Worm (Caenorhabditis elegans): ENCODE data around the gene str-260.

- TF ChIP-seq ces-1 (GFP tag; optimal IDR thresholded peaks at IDR 0.05) (no peak), ham-2 (GFP tag; optimal IDR thresholded peaks at IDR 0.05) (no peak), nhr-76 (tag; optimal IDR thresholded peaks at IDR 0.05) (no peak), nhr-12 (tag; optimal IDR thresholded peaks at IDR 0.05) (no peak), elt-1 (tag; optimal IDR thresholded peaks at IDR 0.05; ENCODE audit: borderline replicate concordance, insufficient read depth) (no peak), mls-2 (tag; optimal IDR thresholded peaks at IDR 0.05) (no peak), nhr-28 (tag; optimal IDR thresholded peaks at IDR 0.05) (no peak)
Measured at ce11 chrV:3551765-3552164, 24.8 kb downstream of the str-260 start, which contains the start of gene grl-28.

All from whole organism, mixed stage, embryonic.